Worm (Caenorhabditis elegans): ENCODE data around the gene che-11.

DNA sequence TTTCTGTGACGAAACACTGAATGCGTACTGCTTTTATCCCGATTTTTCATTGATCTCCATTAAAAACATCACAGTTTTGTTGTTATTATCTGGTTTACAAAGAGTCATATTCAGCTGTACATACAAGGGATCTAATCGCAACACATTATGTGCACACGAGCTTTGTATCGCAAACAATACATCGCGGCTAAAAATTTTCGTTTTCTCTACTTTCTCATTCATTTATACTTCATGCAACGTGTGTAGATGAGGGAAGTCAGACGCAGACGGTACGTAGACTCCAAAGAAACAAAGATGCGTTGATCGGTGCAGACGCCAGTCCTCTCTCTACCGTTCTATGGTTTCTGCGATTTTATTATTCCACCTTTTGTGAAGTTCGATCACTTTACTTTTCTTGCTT is 43.7 kb downstream of the che-11 start, which contains the start of gene nhr-136:
- TF ChIP-seq che-1 (tag; optimal IDR thresholded peaks at IDR 0.05): no peak
- no peak for TF ChIP-seq hlh-6 (tag; optimal IDR thresholded peaks at IDR 0.05)
- no peak for TF ChIP-seq pat-9 (tag; optimal IDR thresholded peaks at IDR 0.05)
- TF ChIP-seq ztf-16 (tag; optimal IDR thresholded peaks at IDR 0.05): no peak
- no peak for TF ChIP-seq ama-1 (optimal IDR thresholded peaks at IDR 0.05)
- TF ChIP-seq tbx-2 (tag; optimal IDR thresholded peaks at IDR 0.05): no peak
- TF ChIP-seq pag-3 (tag; optimal IDR thresholded peaks at IDR 0.05; ENCODE audit: borderline replicate concordance): no peak
- no peak for TF ChIP-seq fax-1 (tag; optimal IDR thresholded peaks at IDR 0.05)
- no peak for TF ChIP-seq nfya-1 (tag; optimal IDR thresholded peaks at IDR 0.05)
- TF ChIP-seq lim-6 (tag; optimal IDR thresholded peaks at IDR 0.05): no peak

Measured in whole organism, late embryonic.